Fruit fly (Drosophila melanogaster): ENCODE measurements around the gene Sem1.

The Sem1 gene

dm6 chr2L:7063721-7064179 is at the start of gene Sem1:
Gene Sem1, plus strand, starts transcription at chr2L:7063986.
- no peak for TF ChIP-seq CTCF (optimal IDR thresholded peaks at IDR 0.05)
- no peak for TF ChIP-seq CG8478 (optimal IDR thresholded peaks at IDR 0.05)

dm6 chr2L:7021382-7021781 is 42.4 kb upstream of the Sem1 start, which contains the start of gene Pcp:
Gene Pcp, plus strand, starts transcription at chr2L:7021682.
- TF ChIP-seq CTCF (optimal IDR thresholded peaks at IDR 0.05) (no peak), CG8478 (optimal IDR thresholded peaks at IDR 0.05) (no peak)

- TF ChIP-seq CG8478 (optimal IDR thresholded peaks at IDR 0.05) (no peak), CTCF (optimal IDR thresholded peaks at IDR 0.05) (no peak)
Measured at dm6 chr2L:7023614-7024259, 40.0 kb upstream of the Sem1 start, which contains the start of gene Gart. Gene Gart, minus strand, starts transcription at chr2L:7023898.

- TF ChIP-seq CG8478 (optimal IDR thresholded peaks at IDR 0.05) = no peak
- no peak for TF ChIP-seq CTCF (optimal IDR thresholded peaks at IDR 0.05)
Measured at dm6 chr2L:7025247-7025646, 38.5 kb upstream of the Sem1 start.

- TF ChIP-seq CTCF (optimal IDR thresholded peaks at IDR 0.05) (no peak), CG8478 (optimal IDR thresholded peaks at IDR 0.05) (no peak)
Measured at dm6 chr2L:7026308-7026707, 37.5 kb upstream of the Sem1 start.

DNA sequence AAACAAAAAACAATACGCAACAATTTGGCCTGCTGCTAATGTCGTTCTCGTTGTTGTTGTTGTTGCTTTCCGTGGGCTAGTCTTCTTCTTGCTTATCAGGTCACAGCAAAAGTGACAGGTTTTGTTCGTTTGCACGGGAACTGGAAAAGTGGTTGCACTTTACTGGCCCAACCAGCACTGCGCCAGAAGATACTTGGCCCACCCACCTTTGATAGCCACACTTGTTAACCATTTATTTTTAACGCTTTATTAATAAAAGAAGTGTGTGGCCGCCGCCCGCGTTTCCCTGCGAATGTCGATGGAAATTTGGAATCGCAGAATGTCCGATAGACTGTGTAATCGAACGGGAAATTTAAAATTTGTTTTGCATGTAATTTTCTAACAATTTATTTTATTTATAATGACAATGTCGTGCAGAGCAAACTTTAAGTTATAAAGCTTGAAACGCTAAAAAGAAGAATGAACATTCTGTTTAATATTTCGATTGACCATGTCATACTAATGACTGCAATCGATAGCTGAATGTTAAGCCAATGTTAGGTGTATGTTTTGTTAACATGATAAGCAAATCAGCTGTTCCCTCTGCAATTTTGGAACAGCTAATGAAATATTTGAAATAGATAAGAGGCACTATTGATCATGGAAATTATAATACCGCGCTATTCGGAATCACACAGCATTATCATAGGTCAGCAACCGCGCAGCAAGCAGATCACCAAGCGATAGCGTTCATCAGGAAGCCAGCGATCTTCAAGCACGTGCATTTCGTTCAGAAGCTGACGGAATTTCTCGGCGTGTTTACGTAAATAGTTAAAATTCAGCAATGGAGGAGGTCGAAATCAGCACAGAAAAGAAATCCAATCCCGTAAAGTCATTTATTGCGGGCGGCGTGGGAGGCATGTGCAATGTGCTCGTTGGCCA is 36.5 kb upstream of the Sem1 start, which contains the start of the genes CG31908 and MME1:
TSS of gene CG31908 (minus strand) at position 402 of the 921 bp plus-strand sequence.
TSS of gene MME1 (plus strand) at position 539 of the 921 bp plus-strand sequence.
- no peak for TF ChIP-seq CG8478 (optimal IDR thresholded peaks at IDR 0.05)
- TF ChIP-seq CTCF (optimal IDR thresholded peaks at IDR 0.05) = no peak

DNA sequence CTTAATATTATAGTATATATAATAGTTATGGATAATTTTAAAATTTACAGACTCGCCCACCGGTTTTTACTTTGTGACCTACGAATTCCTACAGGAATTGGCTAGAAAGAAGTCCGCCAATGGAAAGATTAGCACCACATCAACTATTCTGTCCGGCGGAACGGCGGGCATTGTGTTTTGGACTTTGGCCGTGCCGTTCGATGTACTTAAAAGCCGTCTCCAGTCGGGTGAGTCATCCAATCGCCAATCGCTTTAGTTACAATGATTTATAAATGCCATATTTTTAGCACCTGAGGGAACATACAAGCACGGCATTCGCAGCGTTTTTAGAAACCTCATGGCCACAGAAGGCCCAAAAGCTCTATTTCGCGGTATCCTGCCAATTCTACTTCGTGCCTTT is 35.3 kb upstream of the Sem1 start:
- TF ChIP-seq CG8478 (optimal IDR thresholded peaks at IDR 0.05) (no peak), CTCF (optimal IDR thresholded peaks at IDR 0.05) (no peak)

- TF ChIP-seq CTCF (optimal IDR thresholded peaks at IDR 0.05) = no peak
- no peak for TF ChIP-seq CG8478 (optimal IDR thresholded peaks at IDR 0.05)
Measured at dm6 chr2L:7028990-7029389, 34.8 kb upstream of the Sem1 start.

DNA sequence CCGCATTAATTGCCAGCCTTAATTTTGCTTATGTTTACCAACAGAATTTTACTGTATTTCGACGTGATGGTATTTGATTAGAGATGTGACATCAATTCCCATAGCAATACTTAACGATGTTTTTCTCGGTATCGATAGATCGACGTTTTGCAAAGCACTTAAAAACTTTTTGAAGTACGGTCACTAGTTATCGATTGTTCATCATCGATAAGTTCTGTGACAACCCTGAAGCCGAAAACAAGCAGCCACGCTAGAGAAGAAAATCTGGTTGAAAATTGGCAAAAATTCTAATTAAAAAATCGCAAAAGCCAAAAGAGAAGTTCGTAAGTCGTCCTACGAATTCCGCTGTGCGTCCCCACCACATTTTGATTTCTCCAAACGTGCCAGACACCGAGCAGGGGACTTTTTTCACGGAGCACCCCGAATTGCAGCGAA is 31.3 kb upstream of the Sem1 start, which contains the start of the genes Rab30 and Caper:
TSS of gene Rab30 (minus strand) at position 90 of the 435 bp plus-strand sequence.
TSS of gene Caper (plus strand) at position 205 of the 435 bp plus-strand sequence.
- TF ChIP-seq CG8478 (optimal IDR thresholded peaks at IDR 0.05) = no peak
- TF ChIP-seq CTCF (optimal IDR thresholded peaks at IDR 0.05) = peak in 1 of 2 experiments; percentile 32

DNA sequence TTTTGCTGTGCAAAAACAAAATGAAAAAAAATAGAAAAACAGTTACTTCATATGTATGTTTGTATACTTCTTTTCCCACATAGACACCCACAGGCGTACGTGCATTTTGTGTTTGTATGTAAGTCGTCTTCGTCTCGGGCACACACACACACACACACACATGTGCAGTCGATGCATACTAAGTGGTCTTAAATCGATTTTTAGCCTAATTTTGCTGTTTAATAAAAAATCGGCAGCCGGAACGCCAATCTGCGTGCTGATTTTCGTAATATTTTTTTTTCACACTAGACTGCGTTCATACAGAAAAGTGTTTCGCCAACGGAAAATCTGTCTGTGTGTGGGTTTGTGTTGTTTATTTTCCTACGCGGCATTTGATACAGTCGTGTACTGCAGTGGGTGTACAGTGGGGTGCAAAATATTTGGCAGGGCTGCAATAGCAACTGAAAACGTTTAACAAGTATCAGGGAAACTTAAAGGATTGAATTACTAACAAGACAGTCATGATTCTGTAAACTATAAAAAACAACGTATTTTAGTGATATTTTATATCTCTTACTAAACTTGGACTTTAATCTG is 30.6 kb upstream of the Sem1 start:
- TF ChIP-seq CTCF (optimal IDR thresholded peaks at IDR 0.05) = no peak
- TF ChIP-seq CG8478 (optimal IDR thresholded peaks at IDR 0.05) = no peak

DNA sequence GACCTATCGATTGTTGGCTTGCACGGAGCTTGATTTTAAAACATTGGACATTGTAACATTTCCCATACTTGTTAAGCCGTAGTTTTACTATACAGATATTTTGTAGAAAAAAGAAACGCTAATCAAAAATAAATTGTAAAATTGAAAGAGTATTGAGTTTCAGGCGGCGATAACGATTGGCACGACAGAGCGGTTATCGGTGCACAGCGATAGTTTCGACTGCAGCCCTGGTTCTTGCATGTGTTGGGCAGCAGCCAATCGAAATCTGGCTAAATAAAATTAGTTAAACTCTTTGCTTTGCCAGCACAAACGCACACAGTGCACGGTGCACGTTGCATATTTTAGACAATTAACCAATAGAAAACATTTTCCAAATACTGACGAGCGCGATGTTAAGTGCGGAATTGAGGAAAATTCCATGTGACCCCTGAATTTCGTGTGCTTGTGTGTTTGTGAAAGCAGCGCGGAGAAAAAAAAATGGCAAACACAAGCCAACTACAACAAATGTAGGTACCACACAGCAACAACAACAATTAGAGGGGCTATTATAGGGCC is 25.9 kb upstream of the Sem1 start, which contains the start of gene milt:
TSS of gene milt (plus strand) at position 51 of the 555 bp plus-strand sequence.
- TF ChIP-seq CTCF (optimal IDR thresholded peaks at IDR 0.05) (peak; percentile 14 to 24), CG8478 (optimal IDR thresholded peaks at IDR 0.05) (no peak)

dm6 chr2L:7038404-7039341 is 25.1 kb upstream of the Sem1 start:
- TF ChIP-seq CG8478 (optimal IDR thresholded peaks at IDR 0.05) = no peak
- TF ChIP-seq CTCF (optimal IDR thresholded peaks at IDR 0.05) = no peak

DNA sequence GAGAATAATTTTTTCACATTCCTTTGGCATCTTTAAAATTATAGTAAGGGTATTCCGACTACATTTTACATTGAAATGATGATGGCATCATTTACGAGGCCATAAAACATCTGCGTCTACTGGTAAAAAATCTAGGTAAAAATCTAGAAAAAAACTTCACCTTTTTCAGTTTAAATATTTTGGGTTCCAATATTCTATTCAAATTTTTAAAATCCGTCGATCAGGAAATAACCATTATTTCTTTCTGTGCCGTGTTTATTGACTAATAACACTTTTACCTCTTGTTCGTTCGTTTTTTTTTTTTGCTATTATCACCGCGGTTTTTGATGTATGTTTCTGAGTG is 24.5 kb upstream of the Sem1 start:
- TF ChIP-seq CTCF (optimal IDR thresholded peaks at IDR 0.05) (no peak), CG8478 (optimal IDR thresholded peaks at IDR 0.05) (no peak)
